Fruit fly (Drosophila melanogaster) whole organism, larva: ENCODE data around the gene trus.
"Not testable (repeated sequence)": the region's sequence is repeated elsewhere in the genome, so short reads cannot be mapped to it uniquely, and the experiment has no call there.

Experiments used
- noc ChIP-seq: fragments of 200-800 bp; sonication (Bioruptor generic); optimal IDR thresholded peaks from 3 replicates; lab custom pipeline; 2019; ENCODE audit warnings: missing biosample characterization, mild to moderate bottlenecking, missing genetic modification characterization, moderate library complexity

The trus gene

DNA sequence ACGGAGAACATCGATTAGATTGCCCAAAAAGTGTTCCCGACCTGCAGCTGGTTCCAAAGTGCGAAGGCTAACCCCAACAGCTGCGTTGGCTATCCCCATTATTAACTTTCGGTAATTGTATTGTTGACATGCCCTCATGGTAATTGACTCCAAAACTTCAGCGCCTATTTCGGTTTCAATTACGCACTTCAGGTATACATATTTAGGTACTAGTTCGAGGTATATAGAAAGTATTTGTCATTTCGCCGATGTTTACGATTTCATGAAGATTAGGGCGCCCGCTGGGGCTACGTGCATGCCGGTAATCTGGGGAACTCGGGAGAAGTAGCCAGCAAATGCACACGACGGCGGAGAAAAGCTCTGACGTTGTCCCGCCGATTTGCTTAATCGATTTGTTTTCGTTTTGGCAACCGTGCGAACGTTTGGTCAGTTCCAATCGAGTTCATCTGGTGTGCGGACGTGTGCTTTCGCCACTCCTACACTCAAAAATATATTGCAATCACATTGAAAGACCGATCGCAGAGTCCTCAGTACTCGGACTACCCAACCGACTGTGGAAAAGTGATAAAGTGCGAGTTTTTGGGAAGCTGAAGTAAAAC lies 15.3 kb upstream of the trus start:
- TF ChIP-seq noc (tag; lab: Kevin White, UChicago): peak; percentile 33

DNA sequence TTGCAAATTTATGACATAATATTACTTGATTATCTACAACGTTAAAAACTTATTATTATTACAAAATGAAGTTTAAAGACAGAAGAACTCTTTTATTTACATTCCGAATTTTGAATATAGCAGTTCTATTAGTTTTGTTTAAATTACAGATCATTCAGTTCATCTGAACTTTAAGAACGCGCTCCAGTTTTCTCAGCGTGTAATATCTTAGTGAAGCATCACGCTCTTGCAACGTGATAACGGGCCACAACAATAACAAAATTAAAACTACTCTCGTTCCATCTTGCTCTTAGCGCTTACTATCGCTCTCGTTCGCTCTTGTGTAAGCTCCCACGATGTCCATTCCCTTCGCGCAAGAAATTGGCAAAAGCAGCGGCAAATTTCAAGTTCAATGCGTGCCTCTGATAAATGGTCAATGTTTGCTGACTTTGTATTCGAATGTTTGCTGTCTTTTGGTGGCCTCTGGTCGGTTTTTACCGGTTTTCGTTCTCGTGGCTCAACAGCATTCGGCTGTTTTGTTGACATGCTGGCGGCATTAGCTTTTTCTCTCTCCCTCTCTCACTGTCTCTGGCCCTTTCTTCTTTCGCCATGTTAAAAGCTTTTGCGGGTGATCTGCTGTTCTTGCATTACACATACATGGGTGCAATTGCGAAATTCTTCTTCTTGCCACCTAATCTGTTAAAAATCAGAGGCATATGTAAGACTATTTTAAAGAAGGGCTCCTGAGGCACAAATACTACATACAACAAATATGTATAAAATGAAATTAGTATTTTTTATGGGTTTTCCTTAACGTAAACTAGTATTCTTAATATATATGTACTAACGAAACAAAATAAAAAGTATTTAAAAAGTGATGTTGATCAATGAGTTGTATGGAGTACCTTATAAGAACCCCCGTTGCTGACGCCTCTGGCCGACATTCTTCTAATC lies 13.5 kb upstream of the trus start:
- TF ChIP-seq noc (tag; lab: Kevin White, UChicago): peak; percentile 92

DNA sequence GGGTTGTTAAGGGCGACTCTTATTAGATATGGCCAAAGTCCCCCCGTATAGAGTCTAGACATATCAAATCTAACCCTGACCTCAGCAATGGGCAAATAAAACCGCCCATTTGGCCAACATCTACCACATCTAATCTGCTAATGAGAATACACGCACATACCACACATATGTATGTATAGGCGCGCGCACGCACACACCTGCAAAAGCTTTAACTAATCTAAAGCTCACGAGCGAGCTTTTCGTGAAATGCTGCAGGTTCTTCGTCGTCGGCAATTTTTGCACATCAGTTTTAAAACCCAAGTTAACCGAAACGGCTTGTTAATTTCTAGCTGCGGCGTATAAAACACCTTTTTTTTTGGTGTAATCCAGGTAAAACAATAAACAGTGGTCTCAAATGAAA lies 12.6 kb upstream of the trus start:
- no peak for TF ChIP-seq noc (tag; lab: Kevin White, UChicago)

DNA sequence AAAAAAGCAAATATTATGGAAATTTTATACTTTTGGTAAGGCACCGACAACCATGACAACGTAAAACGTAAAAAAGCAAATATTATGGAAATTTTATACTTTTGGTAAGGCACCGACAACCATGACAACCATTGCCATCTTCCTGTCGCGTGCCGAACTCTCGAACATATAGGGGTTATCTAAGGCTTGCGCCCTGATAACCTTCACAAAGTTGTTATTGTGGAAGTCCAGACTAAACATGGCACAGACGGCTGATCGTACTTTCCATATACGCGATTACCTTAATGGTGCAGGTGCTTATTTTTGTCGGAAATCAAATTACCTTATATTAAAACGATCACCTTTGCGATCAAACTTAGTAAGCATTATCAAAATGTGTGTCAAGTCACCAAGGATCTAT lies 10.9 kb upstream of the trus start:
- no peak for TF ChIP-seq noc (tag; lab: Kevin White, UChicago)

DNA sequence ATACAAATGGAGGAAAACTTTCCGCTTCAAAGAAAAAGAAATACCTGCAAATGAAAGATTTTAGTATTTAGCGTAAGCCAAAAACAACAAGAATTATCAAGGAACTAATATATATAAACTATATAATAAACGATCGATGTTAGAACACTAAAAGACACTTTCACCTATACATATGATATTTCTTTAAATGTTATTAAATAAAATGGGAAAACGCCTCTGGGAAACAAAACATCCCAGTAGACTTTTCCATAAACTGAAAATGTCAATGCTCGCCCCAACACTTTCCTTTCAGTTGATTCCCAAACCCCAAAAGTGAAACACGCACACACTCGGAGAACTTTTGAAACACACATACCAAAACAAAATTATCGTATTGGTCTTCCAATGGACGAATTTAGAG lies 9.0 kb upstream of the trus start, which contains the start of gene vrs:
Gene vrs (plus strand): TSS at position 301 of the 400 bp plus-strand sequence.
- no peak for TF ChIP-seq noc (tag; lab: Kevin White, UChicago)

DNA sequence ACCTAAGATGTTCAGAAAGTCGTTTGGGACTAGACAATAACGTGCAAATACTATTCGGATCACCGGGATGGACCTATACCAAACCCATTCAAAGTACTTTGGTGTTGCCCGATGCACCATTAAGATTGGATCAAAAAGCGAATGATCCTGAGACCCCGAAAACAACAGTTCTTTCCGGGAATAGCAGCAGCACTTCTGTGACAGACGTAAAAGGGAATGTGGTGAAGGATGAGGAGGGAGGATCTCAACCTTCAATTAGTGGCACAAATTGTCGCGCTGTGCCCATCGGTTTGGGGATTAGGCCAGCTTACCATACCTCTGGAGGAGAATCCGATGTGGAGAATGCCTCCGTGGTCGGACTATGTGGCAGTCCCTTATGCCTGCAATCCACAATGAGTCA lies 8.0 kb upstream of the trus start:
- TF ChIP-seq noc (tag; lab: Kevin White, UChicago): no peak

DNA sequence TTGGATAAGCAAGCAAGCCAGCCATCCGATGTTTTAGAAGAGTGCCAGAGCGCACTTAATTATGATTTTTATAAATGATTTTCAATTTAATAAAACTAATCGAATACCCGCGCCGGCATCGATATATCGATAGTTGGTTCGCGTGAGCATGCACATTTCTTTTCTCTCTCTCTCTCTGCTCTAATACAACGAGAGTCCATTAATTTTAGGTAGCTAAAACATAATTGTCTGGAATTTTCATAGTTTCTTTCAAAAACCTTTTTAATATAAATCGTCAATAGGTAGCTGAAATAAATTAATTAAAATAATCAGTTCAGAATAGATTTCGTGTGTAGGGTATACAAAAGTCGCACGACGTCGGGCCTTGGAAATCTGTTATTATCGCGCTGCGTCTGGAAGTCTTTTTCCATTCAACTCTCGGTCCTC lies 7.5 kb upstream of the trus start, which contains the start of gene CG18549:
Gene CG18549 (plus strand): TSS at position 408 of the 426 bp plus-strand sequence.
- TF ChIP-seq noc (tag; lab: Kevin White, UChicago): peak; percentile 99

DNA sequence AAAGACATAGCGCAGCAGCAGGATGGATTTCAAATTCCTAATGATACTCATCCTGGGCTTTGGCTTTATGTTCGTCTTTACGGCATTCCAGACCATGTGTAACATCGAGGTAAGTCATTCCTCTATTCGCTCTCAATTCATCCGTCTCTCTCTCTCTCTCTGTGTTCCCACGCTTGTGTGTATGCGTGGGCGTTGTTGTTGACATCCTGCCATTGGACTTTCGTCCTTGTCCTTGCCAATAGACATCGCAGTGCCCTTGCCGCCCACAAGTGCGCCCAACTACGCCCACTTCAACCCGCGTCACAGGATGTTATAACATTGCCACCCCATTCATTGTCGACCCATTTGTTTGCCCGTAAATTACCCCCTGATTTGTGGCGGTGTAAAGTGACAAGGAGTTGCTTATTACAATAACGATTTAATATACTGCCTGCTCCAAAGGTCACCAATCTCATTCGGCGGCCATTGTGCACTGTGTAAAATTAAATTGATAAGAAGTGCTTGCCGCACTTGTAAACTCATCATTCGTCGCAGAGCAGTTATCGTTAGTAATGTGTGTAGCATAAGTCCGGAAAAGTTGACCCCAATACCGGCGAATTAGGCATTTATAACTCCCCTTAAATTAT lies 6.6 kb upstream of the trus start:
- TF ChIP-seq noc (tag; lab: Kevin White, UChicago): no peak

DNA sequence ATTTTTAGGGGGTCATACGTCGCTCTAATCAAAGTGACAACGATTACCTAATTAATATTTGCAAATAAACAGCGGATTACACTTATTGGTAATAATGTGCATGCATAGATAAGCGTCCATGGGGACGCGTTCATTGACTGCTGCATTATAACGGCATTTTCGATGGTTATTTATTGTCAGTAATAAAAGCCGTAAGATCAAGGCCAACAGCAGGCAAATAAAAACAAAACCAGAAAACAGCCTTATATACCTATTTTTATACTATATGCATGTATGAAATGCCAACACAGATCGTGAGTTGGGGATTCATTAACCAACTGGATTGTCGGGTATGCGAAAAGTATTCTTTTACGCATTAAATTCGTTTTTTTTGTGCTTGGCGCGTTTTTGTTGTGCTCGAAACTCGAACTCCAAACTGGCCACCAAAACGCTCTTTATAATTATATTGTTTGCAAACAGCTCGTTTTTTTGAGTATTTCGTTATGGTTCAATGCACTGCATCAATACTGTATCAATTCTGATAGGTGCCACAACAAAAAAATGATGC lies 5.6 kb upstream of the trus start:
- no peak for TF ChIP-seq noc (tag; lab: Kevin White, UChicago)

DNA sequence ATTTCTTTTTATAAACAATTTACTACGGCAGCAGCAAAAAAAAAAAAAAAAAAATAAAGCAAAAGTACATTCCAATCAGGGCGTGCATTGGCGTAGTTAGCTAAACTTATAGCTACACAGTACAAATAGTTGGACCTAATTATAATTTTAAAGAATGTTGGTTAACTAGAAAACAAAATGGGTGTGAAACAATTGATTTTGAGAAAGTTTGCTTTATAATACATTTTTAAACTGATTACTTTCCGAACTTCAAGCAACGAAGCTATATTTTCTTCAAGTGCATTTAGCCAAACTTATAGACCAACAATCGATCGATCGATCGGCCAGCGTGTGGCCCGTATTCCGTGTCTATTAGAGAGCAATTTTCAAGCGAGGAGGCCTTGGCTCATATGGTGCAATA lies 5.0 kb upstream of the trus start:
- no peak for TF ChIP-seq noc (tag; lab: Kevin White, UChicago)

DNA sequence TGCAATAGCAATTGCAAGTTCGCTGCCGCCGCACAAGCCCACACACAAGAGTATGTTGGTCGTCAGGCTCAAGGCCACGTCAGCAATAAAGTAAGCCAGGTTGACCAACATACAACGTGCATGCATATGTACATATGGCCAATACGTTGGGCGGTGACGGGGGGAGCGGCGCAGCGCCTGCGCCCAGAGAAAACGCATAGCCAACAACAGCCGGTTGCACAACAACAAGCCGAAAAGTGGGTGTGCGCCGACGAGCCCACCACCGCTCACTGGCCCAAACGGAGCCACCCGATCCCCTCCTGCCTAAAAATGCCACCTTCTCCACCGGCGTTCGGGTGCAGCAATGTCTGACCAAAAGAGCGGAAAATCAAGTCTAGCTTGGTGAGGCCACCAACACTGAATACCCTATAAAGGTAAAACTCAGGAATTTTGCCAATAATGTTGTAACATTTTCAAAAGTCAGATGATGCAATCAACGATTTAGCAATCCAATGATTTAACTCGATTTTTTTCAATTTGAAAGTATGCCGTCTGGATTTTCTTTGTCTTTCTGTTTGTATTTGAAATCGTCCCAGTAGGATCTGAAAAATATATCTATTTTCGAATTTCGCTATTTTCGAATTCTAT lies 4.4 kb upstream of the trus start, which contains the start of gene CG5509:
Gene CG5509 (plus strand): TSS at position 577 of the 627 bp plus-strand sequence.
- no peak for TF ChIP-seq noc (tag; lab: Kevin White, UChicago)

DNA sequence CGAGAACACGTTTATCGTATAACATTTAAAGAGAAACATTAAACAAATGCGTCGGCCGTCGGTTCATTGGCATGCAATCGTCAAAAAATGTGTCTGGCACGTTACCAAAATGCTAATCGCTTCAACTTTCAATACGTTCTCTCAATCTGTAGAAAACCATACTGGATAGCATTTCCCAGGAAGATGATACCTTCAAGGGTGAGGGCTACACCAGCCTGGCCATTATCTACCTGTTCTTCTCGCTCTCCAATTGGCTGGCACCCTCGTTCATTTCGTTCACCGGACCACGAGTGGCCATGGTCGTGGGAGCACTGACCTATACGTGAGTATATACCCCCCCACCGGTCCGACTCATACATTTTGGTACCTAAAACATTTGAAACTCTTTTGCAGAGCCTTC lies 1.9 kb upstream of the trus start:
- TF ChIP-seq noc (tag; lab: Kevin White, UChicago): no peak

DNA sequence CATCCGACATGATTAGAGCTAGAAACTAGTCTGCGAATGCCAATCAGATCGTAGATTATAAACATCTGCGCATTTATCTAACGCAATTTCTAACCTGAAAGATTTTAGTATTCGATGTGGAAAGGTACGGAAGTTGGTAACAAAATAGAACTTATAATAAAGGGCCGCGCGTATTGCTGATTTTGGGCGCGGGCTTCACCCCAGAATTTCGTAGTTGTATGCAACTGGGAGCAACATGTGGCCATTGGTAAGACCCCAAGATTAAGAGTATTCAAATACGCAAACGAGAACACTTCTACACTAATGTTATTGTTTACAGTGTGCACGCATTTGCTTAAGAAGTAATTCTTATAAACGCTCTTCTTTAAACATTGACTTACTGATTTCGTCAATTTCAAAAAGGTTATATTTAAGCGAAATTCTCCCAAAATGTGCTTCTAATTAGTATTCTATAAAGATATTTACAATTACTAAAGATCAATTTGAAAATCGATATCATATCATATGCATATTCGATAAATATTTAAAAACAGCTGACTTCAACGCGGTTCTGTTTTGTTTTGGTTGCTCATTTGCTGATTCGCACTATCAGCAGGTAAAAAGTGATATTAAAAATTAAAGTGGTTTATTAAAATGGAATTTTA lies 3.6 kb downstream of the trus start, which contains the start of the genes CG5961 and Polr3C:
Gene CG5961 (minus strand): TSS at position 416 of the 644 bp plus-strand sequence.
Gene Polr3C (plus strand): TSS at position 536 of the 644 bp plus-strand sequence.
- TF ChIP-seq noc (tag; lab: Kevin White, UChicago): no peak

DNA sequence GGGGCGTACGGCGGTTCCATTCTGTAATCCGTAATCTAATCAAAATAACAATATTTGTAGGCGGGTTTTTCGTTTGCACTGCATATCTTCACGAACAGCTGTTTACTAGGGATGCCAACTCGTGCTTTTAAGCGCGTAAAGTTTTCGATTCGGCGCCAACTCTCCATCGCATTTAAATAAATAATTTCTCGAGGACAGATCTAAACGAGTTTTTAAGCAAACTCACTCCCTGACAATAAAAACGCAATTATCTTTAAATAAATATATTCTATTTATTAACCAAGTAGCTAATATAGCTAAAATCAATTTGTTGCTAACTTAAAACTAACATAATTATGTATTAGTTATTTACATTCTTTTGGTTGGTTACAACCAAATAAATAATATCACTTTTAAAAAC lies 8.8 kb downstream of the trus start, which contains the start of gene CG5608:
Gene CG5608 (minus strand): TSS at position 101 of the 400 bp plus-strand sequence.
- not testable (repeated sequence) for TF ChIP-seq noc (tag; lab: Kevin White, UChicago)
